Worm (Caenorhabditis elegans): ENCODE measurements around the gene eri-12.

- TF ChIP-seq him-1 (tag; optimal IDR thresholded peaks at IDR 0.05) (no peak), dao-5 (tag; optimal IDR thresholded peaks at IDR 0.05) (no peak)
Measured at ce11 chrIV:12121076-12121475, 35.6 kb upstream of the eri-12 start, which contains the start of the genes ddb-1 and M18.6.
